ENCODE assay signal across 1 fruit fly cellular context in genomic region chr3L:6218517-6219155, dm6.
TF ChIP-seq lines count a peak whose summit lies in the region.

No protein-coding gene starts in this region.

TF ChIP-seq in whole organism, embryonic, 481 proteins besides CTCF, POLR2A, EP300 and RAD21 (continued from another document and continues in another):
- no peak for TF ChIP-seq CG10274 (GFP tag; optimal IDR thresholded peaks at IDR 0.05; lab: Kevin White, UChicago)
- TF ChIP-seq gem (tag; optimal IDR thresholded peaks at IDR 0.05; lab: Kevin White, UChicago): no peak
- no peak for TF ChIP-seq BEAF-32 (GFP tag; optimal IDR thresholded peaks at IDR 0.05; lab: Kevin White, UChicago)
- TF ChIP-seq esg (GFP tag; conservative IDR thresholded peaks at IDR 0.05; lab: Robert Waterston, UW): no peak
- TF ChIP-seq CG18764 (GFP tag; optimal IDR thresholded peaks at IDR 0.05; lab: Kevin White, UChicago): no peak
- no peak for TF ChIP-seq aop (GFP tag; IDR thresholded peaks at IDR 0.05; lab: Robert Waterston, UW)
- TF ChIP-seq CG9817 (tag; optimal IDR thresholded peaks at IDR 0.05; lab: Kevin White, UChicago): no peak
- TF ChIP-seq CG8924 (tag; optimal IDR thresholded peaks at IDR 0.05; lab: Kevin White, UChicago): no peak
- TF ChIP-seq CG9797 (GFP tag; optimal IDR thresholded peaks at IDR 0.05; lab: Kevin White, UChicago): no peak
- TF ChIP-seq unc-4 (GFP tag; IDR thresholded peaks at IDR 0.05; lab: Robert Waterston, UW; ENCODE audit: partially characterized antibody): peak; percentile 33
- no peak for TF ChIP-seq ro (GFP tag; IDR thresholded peaks at IDR 0.05; lab: Robert Waterston, UW)
- TF ChIP-seq stc (GFP tag; IDR thresholded peaks at IDR 0.05; lab: Robert Waterston, UW): no peak
- TF ChIP-seq MESR4 (GFP tag; optimal IDR thresholded peaks at IDR 0.05; lab: Kevin White, UChicago): no peak
- TF ChIP-seq hb (GFP tag; IDR thresholded peaks at IDR 0.05; lab: Robert Waterston, UW; ENCODE audit: partially characterized antibody): no peak
- TF ChIP-seq CG8281 (tag; optimal IDR thresholded peaks at IDR 0.05; lab: Kevin White, UChicago): no peak
- no peak for TF ChIP-seq pum (GFP tag; optimal IDR thresholded peaks at IDR 0.05; lab: Kevin White, UChicago)
- TF ChIP-seq luna (GFP tag; optimal IDR thresholded peaks at IDR 0.05; lab: Kevin White, UChicago): no peak
- no peak for TF ChIP-seq abd-A (tag; optimal IDR thresholded peaks at IDR 0.05; lab: Kevin White, UChicago)
- peak; percentile 3 for TF ChIP-seq CG5180 (GFP tag; optimal IDR thresholded peaks at IDR 0.05; lab: Kevin White, UChicago)
- TF ChIP-seq lov (optimal IDR thresholded peaks at IDR 0.05; lab: Kevin White, UChicago): no peak
- no peak for TF ChIP-seq lov (GFP tag; IDR thresholded peaks at IDR 0.05; lab: Robert Waterston, UW)
- no peak for TF ChIP-seq CG9932 (GFP tag; IDR thresholded peaks at IDR 0.05; lab: Robert Waterston, UW)
- TF ChIP-seq cato (GFP tag; optimal IDR thresholded peaks at IDR 0.05; lab: Kevin White, UChicago; ENCODE audit: borderline replicate concordance): no peak
- TF ChIP-seq CG31388 (GFP tag; optimal IDR thresholded peaks at IDR 0.05; lab: Kevin White, UChicago): no peak
- TF ChIP-seq CG11093 (GFP tag; IDR thresholded peaks at IDR 0.05; lab: Robert Waterston, UW): no peak
- no peak for TF ChIP-seq CG10462 (GFP tag; optimal IDR thresholded peaks at IDR 0.05; lab: Kevin White, UChicago)
- no peak for TF ChIP-seq Mad (GFP tag; optimal IDR thresholded peaks at IDR 0.05; lab: Kevin White, UChicago)
- TF ChIP-seq so (GFP tag; IDR thresholded peaks at IDR 0.05; lab: Robert Waterston, UW): peak; percentile 47; the same call in 1 of the 3 replicates
- no peak for TF ChIP-seq pan (optimal IDR thresholded peaks at IDR 0.05; lab: Kevin White, UChicago)
- no peak for TF ChIP-seq pan (GFP tag; optimal IDR thresholded peaks at IDR 0.05 in 1 of 2, IDR thresholded peaks at IDR 0.05 in 1 of 2)
- TF ChIP-seq chn (GFP tag; optimal IDR thresholded peaks at IDR 0.05; lab: Kevin White, UChicago): no peak
- TF ChIP-seq pita (GFP tag; optimal IDR thresholded peaks at IDR 0.05; lab: Kevin White, UChicago): no peak
- TF ChIP-seq Rfx (GFP tag; IDR thresholded peaks at IDR 0.05; lab: Robert Waterston, UW): no peak
- TF ChIP-seq usp (GFP tag; optimal IDR thresholded peaks at IDR 0.05; lab: Kevin White, UChicago): no peak
- TF ChIP-seq CG9437 (GFP tag; optimal IDR thresholded peaks at IDR 0.05; lab: Kevin White, UChicago): no peak
- no peak for TF ChIP-seq Abd-B (GFP tag; optimal IDR thresholded peaks at IDR 0.05; lab: Kevin White, UChicago)
- TF ChIP-seq gce (GFP tag; IDR thresholded peaks at IDR 0.05; lab: Robert Waterston, UW): peak; percentile 64; the same call in 1 of the 3 replicates
- no peak for TF ChIP-seq croc (GFP tag; conservative IDR thresholded peaks at IDR 0.05; lab: Robert Waterston, UW)
- no peak for TF ChIP-seq CG33213 (GFP tag; optimal IDR thresholded peaks at IDR 0.05; lab: Kevin White, UChicago)
- TF ChIP-seq klu (GFP tag; IDR thresholded peaks at IDR 0.05; lab: Robert Waterston, UW): no peak
- no peak for TF ChIP-seq CG7786 (GFP tag; optimal IDR thresholded peaks at IDR 0.05; lab: Kevin White, UChicago)
- no peak for TF ChIP-seq al (GFP tag; IDR thresholded peaks at IDR 0.05; lab: Robert Waterston, UW)
- no peak for TF ChIP-seq Pdp1 (GFP tag; optimal IDR thresholded peaks at IDR 0.05; lab: Kevin White, UChicago)
- TF ChIP-seq dan (GFP tag; IDR thresholded peaks at IDR 0.05; lab: Robert Waterston, UW): no peak
- TF ChIP-seq CG32532 (GFP tag; IDR thresholded peaks at IDR 0.05; lab: Robert Waterston, UW): no peak; the same call in 1 of the 2 replicates
- no peak for TF ChIP-seq CG5245 (GFP tag; optimal IDR thresholded peaks at IDR 0.05; lab: Kevin White, UChicago)
- TF ChIP-seq HmgD (GFP tag; optimal IDR thresholded peaks at IDR 0.05; lab: Kevin White, UChicago): no peak
- no peak for TF ChIP-seq CG3847 (GFP tag; IDR thresholded peaks at IDR 0.05; lab: Robert Waterston, UW)
- no peak for TF ChIP-seq Nf-YB (GFP tag; optimal IDR thresholded peaks at IDR 0.05; lab: Kevin White, UChicago)
- no peak for TF ChIP-seq CG6683 (GFP tag; optimal IDR thresholded peaks at IDR 0.05; lab: Kevin White, UChicago)
- TF ChIP-seq dmrt11E (tag; optimal IDR thresholded peaks at IDR 0.05; lab: Kevin White, UChicago): no peak
- peak; percentile 36 for TF ChIP-seq Asciz (GFP tag; optimal IDR thresholded peaks at IDR 0.05; lab: Kevin White, UChicago)
- TF ChIP-seq Spps (tag; optimal IDR thresholded peaks at IDR 0.05; lab: Kevin White, UChicago): no peak
- TF ChIP-seq tgo (GFP tag; IDR thresholded peaks at IDR 0.05; lab: Robert Waterston, UW): no peak
- no peak for TF ChIP-seq CG1602 (GFP tag; optimal IDR thresholded peaks at IDR 0.05; lab: Kevin White, UChicago)
- TF ChIP-seq mirr (GFP tag; optimal IDR thresholded peaks at IDR 0.05; lab: Kevin White, UChicago): no peak
- TF ChIP-seq row (GFP tag; IDR thresholded peaks at IDR 0.05; lab: Robert Waterston, UW): no peak
- no peak for TF ChIP-seq hkb (optimal IDR thresholded peaks at IDR 0.05; lab: Kevin White, UChicago)
- TF ChIP-seq hkb (GFP tag; IDR thresholded peaks at IDR 0.05; lab: Robert Waterston, UW): peak; percentile 57; the same call in 1 of the 2 replicates
- TF ChIP-seq slbo (GFP tag; IDR thresholded peaks at IDR 0.05; lab: Robert Waterston, UW): no peak
- no peak for TF ChIP-seq Ravus (GFP tag; IDR thresholded peaks at IDR 0.05; lab: Robert Waterston, UW)
- no peak for TF ChIP-seq CG6175 (GFP tag; IDR thresholded peaks at IDR 0.05; lab: Robert Waterston, UW)
- no peak for TF ChIP-seq CG4282 (GFP tag; optimal IDR thresholded peaks at IDR 0.05; lab: Kevin White, UChicago)
- peak; percentile 31 for TF ChIP-seq MTF-1 (GFP tag; optimal IDR thresholded peaks at IDR 0.05; lab: Kevin White, UChicago; ENCODE audit: borderline replicate concordance)
- no peak; the same call in 2 of the 3 replicates for TF ChIP-seq CG6791 (GFP tag; IDR thresholded peaks at IDR 0.05; lab: Robert Waterston, UW; ENCODE audit: partially characterized antibody)
- no peak for TF ChIP-seq CG15073 (GFP tag; optimal IDR thresholded peaks at IDR 0.05; lab: Kevin White, UChicago)
- TF ChIP-seq CG12391 (tag; optimal IDR thresholded peaks at IDR 0.05; lab: Kevin White, UChicago): no peak
- TF ChIP-seq Atf3 (GFP tag; optimal IDR thresholded peaks at IDR 0.05; lab: Kevin White, UChicago): no peak
- no peak for TF ChIP-seq CG7556 (GFP tag; optimal IDR thresholded peaks at IDR 0.05; lab: Kevin White, UChicago)
- no peak for TF ChIP-seq sisA (GFP tag; IDR thresholded peaks at IDR 0.05; lab: Robert Waterston, UW)
- no peak for TF ChIP-seq CG4328 (GFP tag; optimal IDR thresholded peaks at IDR 0.05; lab: Kevin White, UChicago)
- TF ChIP-seq CG34422 (GFP tag; IDR thresholded peaks at IDR 0.05; lab: Robert Waterston, UW): peak; percentile 95; the same call in 2 of the 3 replicates
- no peak for TF ChIP-seq Hr39 (optimal IDR thresholded peaks at IDR 0.05; lab: Kevin White, UChicago)
- no peak for TF ChIP-seq CG8478 (optimal IDR thresholded peaks at IDR 0.05; lab: Kevin White, UChicago)
- no peak for TF ChIP-seq CG17361 (GFP tag; IDR thresholded peaks at IDR 0.05; lab: Robert Waterston, UW)
- TF ChIP-seq CG3995 (GFP tag; optimal IDR thresholded peaks at IDR 0.05; lab: Kevin White, UChicago): no peak
- no peak for TF ChIP-seq Meics (GFP tag; optimal IDR thresholded peaks at IDR 0.05; lab: Kevin White, UChicago)
- no peak for TF ChIP-seq Dfd (GFP tag; optimal IDR thresholded peaks at IDR 0.05; lab: Kevin White, UChicago)
- no peak for TF ChIP-seq CG3838 (GFP tag; optimal IDR thresholded peaks at IDR 0.05; lab: Kevin White, UChicago)
- TF ChIP-seq disco-r (GFP tag; optimal IDR thresholded peaks at IDR 0.05; lab: Kevin White, UChicago): no peak
- TF ChIP-seq bbx (GFP tag; IDR thresholded peaks at IDR 0.05; lab: Robert Waterston, UW; ENCODE audit: partially characterized antibody): peak; percentile 11; the same call in 1 of the 2 replicates
- peak; percentile 15 for TF ChIP-seq B-H2 (GFP tag; optimal IDR thresholded peaks at IDR 0.05; lab: Kevin White, UChicago)
- TF ChIP-seq z (GFP tag; IDR thresholded peaks at IDR 0.05; lab: Robert Waterston, UW): no peak
- TF ChIP-seq CG4617 (GFP tag; optimal IDR thresholded peaks at IDR 0.05; lab: Kevin White, UChicago; ENCODE audit: borderline replicate concordance): no peak
- TF ChIP-seq CG7372 (GFP tag; IDR thresholded peaks at IDR 0.05; lab: Robert Waterston, UW): no peak
- no peak for TF ChIP-seq CG15011 (GFP tag; optimal IDR thresholded peaks at IDR 0.05; lab: Kevin White, UChicago)
- TF ChIP-seq Aef1 (GFP tag; IDR thresholded peaks at IDR 0.05; lab: Robert Waterston, UW): no peak
- TF ChIP-seq CG2116 (GFP tag; optimal IDR thresholded peaks at IDR 0.05; lab: Kevin White, UChicago): no peak
- TF ChIP-seq CG4707 (GFP tag; optimal IDR thresholded peaks at IDR 0.05; lab: Kevin White, UChicago): no peak
- TF ChIP-seq CG11560 (tag; IDR thresholded peaks at IDR 0.05; lab: Robert Waterston, UW): no peak
- TF ChIP-seq h (optimal IDR thresholded peaks at IDR 0.05; lab: Kevin White, UChicago): no peak
- no peak for TF ChIP-seq CG15514 (GFP tag; optimal IDR thresholded peaks at IDR 0.05; lab: Kevin White, UChicago)
- TF ChIP-seq Taf1 (GFP tag; IDR thresholded peaks at IDR 0.05; lab: Robert Waterston, UW): no peak
- no peak for TF ChIP-seq caup (GFP tag; optimal IDR thresholded peaks at IDR 0.05; lab: Kevin White, UChicago; ENCODE audit: severe bottlenecking)
- TF ChIP-seq CG9609 (GFP tag; optimal IDR thresholded peaks at IDR 0.05; lab: Kevin White, UChicago): no peak
- TF ChIP-seq D19B (GFP tag; optimal IDR thresholded peaks at IDR 0.05; lab: Kevin White, UChicago): no peak
- TF ChIP-seq da (GFP tag; optimal IDR thresholded peaks at IDR 0.05; lab: Kevin White, UChicago): no peak
- no peak for TF ChIP-seq TFAM (GFP tag; optimal IDR thresholded peaks at IDR 0.05; lab: Kevin White, UChicago)
- no peak for TF ChIP-seq CG6765 (GFP tag; optimal IDR thresholded peaks at IDR 0.05; lab: Kevin White, UChicago)
- no peak for TF ChIP-seq CG7271 (tag; optimal IDR thresholded peaks at IDR 0.05; lab: Kevin White, UChicago)
- no peak for TF ChIP-seq CG4854 (GFP tag; optimal IDR thresholded peaks at IDR 0.05; lab: Kevin White, UChicago)
- TF ChIP-seq CG16813 (GFP tag; IDR thresholded peaks at IDR 0.05; lab: Robert Waterston, UW; ENCODE audit: partially characterized antibody): no peak
- no peak for TF ChIP-seq ssp (GFP tag; IDR thresholded peaks at IDR 0.05; lab: Robert Waterston, UW)
- no peak for TF ChIP-seq CG9876 (GFP tag; optimal IDR thresholded peaks at IDR 0.05; lab: Kevin White, UChicago)
- TF ChIP-seq CG1832 (GFP tag; optimal IDR thresholded peaks at IDR 0.05; lab: Kevin White, UChicago): no peak
- no peak for TF ChIP-seq CG8765 (GFP tag; IDR thresholded peaks at IDR 0.05; lab: Robert Waterston, UW)
- TF ChIP-seq fu2 (GFP tag; optimal IDR thresholded peaks at IDR 0.05; lab: Kevin White, UChicago): no peak
- no peak for TF ChIP-seq Hr3 (GFP tag; optimal IDR thresholded peaks at IDR 0.05; lab: Kevin White, UChicago)
- no peak for TF ChIP-seq ab (GFP tag; optimal IDR thresholded peaks at IDR 0.05; lab: Kevin White, UChicago)
- TF ChIP-seq bsh (GFP tag; optimal IDR thresholded peaks at IDR 0.05; lab: Kevin White, UChicago): peak in 1 of 2 experiments; percentile 56
- no peak for TF ChIP-seq Ets65A (GFP tag; lab: Kevin White, UChicago)
- TF ChIP-seq emc (GFP tag; optimal IDR thresholded peaks at IDR 0.05; lab: Kevin White, UChicago): no peak
- TF ChIP-seq HLH4C (GFP tag; IDR thresholded peaks at IDR 0.05; lab: Robert Waterston, UW; ENCODE audit: partially characterized antibody): no peak
- no peak for TF ChIP-seq CG9215 (GFP tag; IDR thresholded peaks at IDR 0.05; lab: Robert Waterston, UW)
- no peak for TF ChIP-seq scrt (GFP tag; optimal IDR thresholded peaks at IDR 0.05; lab: Kevin White, UChicago)
- no peak for TF ChIP-seq CG17186 (GFP tag; optimal IDR thresholded peaks at IDR 0.05; lab: Kevin White, UChicago)
- TF ChIP-seq CG8290 (GFP tag; optimal IDR thresholded peaks at IDR 0.05; lab: Kevin White, UChicago): no peak
- TF ChIP-seq CG8290 (tag; optimal IDR thresholded peaks at IDR 0.05; lab: Kevin White, UChicago): no peak
- TF ChIP-seq CG10959 (GFP tag; IDR thresholded peaks at IDR 0.05; lab: Robert Waterston, UW): no peak
- TF ChIP-seq BtbVII (GFP tag; optimal IDR thresholded peaks at IDR 0.05; lab: Kevin White, UChicago): peak; percentile 49
- no peak for TF ChIP-seq Dp (GFP tag; optimal IDR thresholded peaks at IDR 0.05; lab: Kevin White, UChicago)
- peak; percentile 1 for TF ChIP-seq corto (GFP tag; optimal IDR thresholded peaks at IDR 0.05; lab: Kevin White, UChicago)
- TF ChIP-seq H15 (GFP tag; IDR thresholded peaks at IDR 0.05; lab: Robert Waterston, UW): no peak
- no peak for TF ChIP-seq run (tag; optimal IDR thresholded peaks at IDR 0.05; lab: Kevin White, UChicago)
- no peak for TF ChIP-seq org-1 (GFP tag; optimal IDR thresholded peaks at IDR 0.05; lab: Kevin White, UChicago)
- no peak for TF ChIP-seq ken (GFP tag; IDR thresholded peaks at IDR 0.05; lab: Robert Waterston, UW)
- TF ChIP-seq Max (GFP tag; optimal IDR thresholded peaks at IDR 0.05; lab: Kevin White, UChicago): no peak
- TF ChIP-seq E2f1 (GFP tag; IDR thresholded peaks at IDR 0.05; lab: Robert Waterston, UW): no peak
- TF ChIP-seq CG43689 (GFP tag; IDR thresholded peaks at IDR 0.05; lab: Robert Waterston, UW): no peak
- TF ChIP-seq chinmo (GFP tag; IDR thresholded peaks at IDR 0.05; lab: Robert Waterston, UW; ENCODE audit: partially characterized antibody): peak; percentile 93
- no peak for TF ChIP-seq Lim3 (GFP tag; IDR thresholded peaks at IDR 0.05; lab: Robert Waterston, UW)
- TF ChIP-seq Ets97D (GFP tag; optimal IDR thresholded peaks at IDR 0.05; lab: Kevin White, UChicago): no peak
- no peak for TF ChIP-seq chm (GFP tag; IDR thresholded peaks at IDR 0.05; lab: Robert Waterston, UW)
- TF ChIP-seq peb (GFP tag; IDR thresholded peaks at IDR 0.05; lab: Robert Waterston, UW): no peak
- no peak for TF ChIP-seq HLH54F (GFP tag; optimal IDR thresholded peaks at IDR 0.05; lab: Kevin White, UChicago)
- no peak for TF ChIP-seq CG13424 (tag; optimal IDR thresholded peaks at IDR 0.05; lab: Kevin White, UChicago)
- TF ChIP-seq otp (GFP tag; IDR thresholded peaks at IDR 0.05; lab: Robert Waterston, UW): peak; percentile 13; the same call in 1 of the 3 replicates
- no peak for TF ChIP-seq fru (optimal IDR thresholded peaks at IDR 0.05; lab: Kevin White, UChicago)
- TF ChIP-seq CG10267 (tag; optimal IDR thresholded peaks at IDR 0.05; lab: Kevin White, UChicago): no peak
